Fruit fly (Drosophila melanogaster) whole organism, prepupa: ENCODE results near the gene kibra.

Experiments used
- Blimp-1 ChIP-seq: fragments of 200-800 bp; sonication (Bioruptor generic); optimal IDR thresholded peaks from 3 replicates; lab custom pipeline; 2017; ENCODE audit warnings: missing biosample characterization, missing genetic modification characterization, mild to moderate bottlenecking, moderate library complexity, missing genetic modification reagents
- CG10669 ChIP-seq: fragments of 200-800 bp; sonication (Bioruptor generic); optimal IDR thresholded peaks from 3 replicates; lab custom pipeline; 2018; ENCODE audit warnings: missing biosample characterization, mild to moderate bottlenecking, missing genetic modification characterization, moderate library complexity
- CG15336 ChIP-seq: fragments of 200-800 bp; sonication (Bioruptor generic); IDR thresholded peaks from 2 replicates; pipeline ENCODE4 v1.3.6; 2022; ENCODE audit warnings: missing biosample characterization, missing genetic modification characterization
- CG3032 ChIP-seq: fragments of 200-800 bp; optimal IDR thresholded peaks from 2 replicates; lab custom pipeline; 2019; ENCODE audit warnings: missing biosample characterization, mild to moderate bottlenecking, missing genetic modification characterization, moderate library complexity
- CG4318 ChIP-seq: fragments of 200-800 bp; sonication (Bioruptor generic); optimal IDR thresholded peaks from 3 replicates; lab custom pipeline; 2017; ENCODE audit warnings: missing biosample characterization, mild to moderate bottlenecking, missing genetic modification characterization
- Ets96B ChIP-seq: fragments of 200-800 bp; optimal IDR thresholded peaks from 2 replicates; lab custom pipeline; 2019; ENCODE audit warnings: missing biosample characterization, mild to moderate bottlenecking, missing genetic modification characterization, moderate library complexity
- Hr39 ChIP-seq: fragments of 200-800 bp; sonication (Bioruptor generic); optimal IDR thresholded peaks from 2 replicates; lab custom pipeline; 2016; ENCODE audit warnings: missing biosample characterization, missing genetic modification characterization
- salr ChIP-seq, 2 experiments: fragments of 200-800 bp; sonication (Bioruptor generic); optimal IDR thresholded peaks; 3 replicates each; lab custom pipeline; 2016 to 2018; ENCODE audit warnings: missing biosample characterization in 2 of 2, missing genetic modification characterization in 2 of 2, mild to moderate bottlenecking in 1 of 2
- topi ChIP-seq: fragments of 200-800 bp; sonication (Bioruptor generic); optimal IDR thresholded peaks from 3 replicates; lab custom pipeline; 2016; ENCODE audit warnings: missing biosample characterization, missing genetic modification characterization

DNA sequence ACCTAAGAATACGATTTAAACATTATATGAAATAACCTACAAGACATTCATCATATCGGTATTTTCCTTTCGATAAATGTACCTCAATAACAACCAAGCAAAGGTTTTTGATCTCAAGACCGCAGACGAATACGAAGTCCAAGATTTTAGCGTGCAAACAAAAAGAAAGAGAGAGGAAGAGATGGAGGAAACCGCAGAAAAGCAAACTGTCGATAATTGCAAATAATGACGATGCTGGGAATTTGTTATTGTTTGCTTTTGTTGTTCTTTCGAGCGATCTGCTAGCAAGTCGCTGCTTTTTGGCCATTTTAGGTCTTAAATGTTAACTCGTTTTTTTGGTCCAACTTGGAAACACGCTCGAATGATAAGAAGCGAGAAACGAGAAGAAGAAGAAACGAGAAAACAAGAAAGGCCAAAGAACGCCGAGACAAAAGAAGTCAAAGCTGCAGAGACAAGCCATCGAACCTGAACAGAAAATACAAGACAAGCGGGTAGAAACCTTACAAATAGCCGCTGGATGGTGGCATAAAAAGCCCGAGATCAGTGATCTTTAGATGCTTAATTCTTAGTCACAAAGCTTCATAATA is 72.9 kb downstream of the kibra start:
- no peak for TF ChIP-seq CG15336
- no peak for TF ChIP-seq CG3032 (tag; lab: Kevin White, UChicago)
- TF ChIP-seq Blimp-1 (GFP tag; lab: Kevin White, UChicago) = no peak
- TF ChIP-seq CG4318 (GFP tag; lab: Kevin White, UChicago) = no peak
- TF ChIP-seq Hr39 (GFP tag; lab: Kevin White, UChicago) = no peak
- TF ChIP-seq topi = no peak
- TF ChIP-seq CG10669 (GFP tag; lab: Kevin White, UChicago) = no peak
- TF ChIP-seq Ets96B (tag; lab: Kevin White, UChicago) = no peak
- TF ChIP-seq salr (GFP tag; optimal IDR thresholded peaks at IDR 0.05; lab: Kevin White, UChicago) = no peak
